Worm (Caenorhabditis elegans) whole organism, young adult: ENCODE data around the gene fahd-1.

Experiments
- F49E8.2 ChIP-seq: sonication (generic microtip); optimal IDR thresholded peaks from 3 replicates; lab custom pipeline; 2017; ENCODE audit warnings: missing genetic modification characterization, mild to moderate bottlenecking, missing compliant biosample characterization, antibody characterized with exemption, moderate library complexity; ENCODE audit not compliant: insufficient read depth
- K12H6.12 ChIP-seq: fragments of 200-800 bp; sonication (Bioruptor generic); optimal IDR thresholded peaks from 2 replicates; lab custom pipeline; 2018; ENCODE audit warnings: mild to moderate bottlenecking, missing genetic modification characterization, missing compliant biosample characterization
- T07F8.4 ChIP-seq: sonication (generic microtip); optimal IDR thresholded peaks from 2 replicates; lab custom pipeline; 2016; ENCODE audit warnings: mild to moderate bottlenecking, missing genetic modification characterization, moderate library complexity, missing compliant biosample characterization
- ZK185.1 ChIP-seq: sonication (generic microtip); optimal IDR thresholded peaks from 2 replicates; lab custom pipeline; 2016; ENCODE audit warnings: mild to moderate bottlenecking, missing genetic modification characterization, missing compliant biosample characterization; ENCODE audit not compliant: poor library complexity, severe bottlenecking
- cebp-2 ChIP-seq: fragments of 200-800 bp; sonication (Bioruptor generic); IDR thresholded peaks from 2 replicates; pipeline ENCODE4 v1.3.6; 2022; ENCODE audit warnings: missing genetic modification characterization, missing compliant biosample characterization
- fkh-3 ChIP-seq: sonication (generic microtip); optimal IDR thresholded peaks from 2 replicates; lab custom pipeline; 2016; ENCODE audit warnings: mild to moderate bottlenecking, missing genetic modification characterization, missing compliant biosample characterization
- him-1 ChIP-seq: sonication (generic microtip); optimal IDR thresholded peaks from 2 replicates; lab custom pipeline; 2016; ENCODE audit warnings: missing genotype, missing genetic modification reagents, missing genetic modification characterization, missing compliant biosample characterization
- lin-54 ChIP-seq: fragments of 200-800 bp; sonication (Bioruptor generic); optimal IDR thresholded peaks from 2 replicates; lab custom pipeline; 2018; ENCODE audit warnings: mild to moderate bottlenecking, missing genetic modification characterization, missing compliant biosample characterization
- lsy-27 ChIP-seq: sonication (generic microtip); optimal IDR thresholded peaks from 2 replicates; lab custom pipeline; 2017; ENCODE audit warnings: missing genetic modification characterization, mild to moderate bottlenecking, missing compliant biosample characterization, antibody characterized with exemption, missing genotype, borderline replicate concordance; ENCODE audit not compliant: insufficient read depth
- nfyb-1 ChIP-seq: fragments of 200-800 bp; sonication (Bioruptor generic); IDR thresholded peaks from 2 replicates; pipeline ENCODE4 v1.3.6; 2022; ENCODE audit warnings: missing genetic modification reagents, missing genetic modification characterization, missing compliant biosample characterization
- unc-62 ChIP-seq: fragments of 150-350 bp; optimal IDR thresholded peaks from 2 replicates; lab custom pipeline; 2014; ENCODE audit warnings: missing biosample characterization, missing genetic modification reagents, missing genetic modification characterization

ce11 chrIII:7859313-7859712 lies 32.7 kb upstream of the fahd-1 start, which contains the start of gene tomm-7:
- TF ChIP-seq unc-62 (GFP tag; lab: Kevin White, UChicago) (no peak), ZK185.1 (tag; lab: Kevin White, UChicago) (no peak), him-1 (tag; lab: Kevin White, UChicago) (no peak), cebp-2 (GFP tag; lab: Robert Waterston, UW) (no peak), K12H6.12 (tag; lab: Kevin White, UChicago) (no peak), F49E8.2 (tag; lab: Kevin White, UChicago) (no peak), nfyb-1 (no peak), lsy-27 (no peak), lin-54 (GFP tag; lab: Kevin White, UChicago) (no peak), fkh-3 (tag; lab: Kevin White, UChicago) (no peak), T07F8.4 (no peak)
